Fruit fly (Drosophila melanogaster) whole organism, embryonic: Measurements from ENCODE around the gene Rpn9.

Source experiments
- ATbp ChIP-seq: fragments of 200-800 bp; sonication (Bioruptor generic); optimal IDR thresholded peaks from 2 replicates; lab custom pipeline; 2017; ENCODE audit warnings: missing biosample characterization, mild to moderate bottlenecking, missing genetic modification characterization, missing genetic modification reagents
- Ada2b ChIP-seq: fragments of 200-800 bp; sonication (Bioruptor generic); IDR thresholded peaks from 2 replicates; pipeline ENCODE4 v1.3.6; 2022; ENCODE audit warnings: missing biosample characterization, missing genetic modification characterization
- Atf6 ChIP-seq: fragments of 200-800 bp; sonication (Bioruptor generic); IDR thresholded peaks from 2 replicates; pipeline ENCODE4 v1.3.6; 2022; ENCODE audit warnings: missing biosample characterization, missing genetic modification characterization
- B-H1 ChIP-seq: fragments of 200-800 bp; sonication (Bioruptor generic); IDR thresholded peaks from 3 replicates; pipeline ENCODE4 v1.3.6; 2022; ENCODE audit warnings: missing biosample characterization, missing genetic modification characterization
- BEAF-32 ChIP-seq: fragments of 200-800 bp; sonication (Bioruptor generic); optimal IDR thresholded peaks from 3 replicates; lab custom pipeline; 2017; ENCODE audit warnings: missing biosample characterization, missing genetic modification characterization, mild to moderate bottlenecking, moderate library complexity, missing genetic modification reagents
- C15 ChIP-seq: fragments of 200-800 bp; sonication (Bioruptor generic); IDR thresholded peaks from 3 replicates; pipeline ENCODE4 v1.3.6; 2022; ENCODE audit warnings: missing biosample characterization, missing genetic modification characterization
- CG10147 ChIP-seq: fragments of 200-800 bp; sonication (Bioruptor generic); optimal IDR thresholded peaks from 2 replicates; lab custom pipeline; 2019; ENCODE audit warnings: missing biosample characterization, mild to moderate bottlenecking, missing genetic modification characterization, moderate library complexity
- CG10209 ChIP-seq: fragments of 200-800 bp; sonication (Bioruptor generic); optimal IDR thresholded peaks from 3 replicates; lab custom pipeline; 2017; ENCODE audit warnings: missing biosample characterization, mild to moderate bottlenecking, missing genetic modification characterization, missing genetic modification reagents
- CG12942 ChIP-seq: fragments of 200-800 bp; sonication (Bioruptor generic); optimal IDR thresholded peaks from 3 replicates; lab custom pipeline; 2016; ENCODE audit warnings: missing biosample characterization, missing genetic modification characterization
- CG13287 ChIP-seq: fragments of 200-800 bp; sonication (Bioruptor generic); IDR thresholded peaks from 2 replicates; pipeline ENCODE4 v1.3.6; 2022; ENCODE audit warnings: missing biosample characterization, missing genetic modification characterization; ENCODE audit not compliant: partially characterized antibody
- CG14441 ChIP-seq: fragments of 200-800 bp; sonication (Bioruptor generic); IDR thresholded peaks from 2 replicates; pipeline ENCODE4 v1.3.6; 2022; ENCODE audit warnings: missing biosample characterization, missing genetic modification characterization
- CG15269 ChIP-seq: fragments of 200-800 bp; sonication (Bioruptor generic); optimal IDR thresholded peaks from 2 replicates; lab custom pipeline; 2018; ENCODE audit warnings: missing biosample characterization, mild to moderate bottlenecking, missing genetic modification characterization, moderate library complexity
- CG1529 ChIP-seq: fragments of 200-800 bp; sonication (Bioruptor generic); optimal IDR thresholded peaks from 3 replicates; lab custom pipeline; 2018; ENCODE audit warnings: missing biosample characterization, missing genetic modification characterization
- CG1603 ChIP-seq: fragments of 200-800 bp; sonication (Bioruptor generic); optimal IDR thresholded peaks from 2 replicates; lab custom pipeline; 2019; ENCODE audit warnings: missing biosample characterization, mild to moderate bottlenecking, missing genetic modification characterization, moderate library complexity
- CG18619 ChIP-seq: fragments of 200-800 bp; sonication (Bioruptor generic); optimal IDR thresholded peaks from 3 replicates; lab custom pipeline; 2017; ENCODE audit warnings: missing biosample characterization, mild to moderate bottlenecking, missing genetic modification characterization
- CG4424 ChIP-seq: fragments of 200-800 bp; sonication (Bioruptor generic); optimal IDR thresholded peaks from 3 replicates; lab custom pipeline; 2016; ENCODE audit warnings: missing biosample characterization, missing genetic modification characterization
- CG7271 ChIP-seq: fragments of 200-800 bp; sonication (Bioruptor generic); optimal IDR thresholded peaks from 2 replicates; lab custom pipeline; 2018; ENCODE audit warnings: missing biosample characterization, mild to moderate bottlenecking, missing genetic modification characterization, moderate library complexity
- CG7556 ChIP-seq: fragments of 200-800 bp; sonication (Bioruptor generic); optimal IDR thresholded peaks from 2 replicates; lab custom pipeline; 2017; ENCODE audit warnings: missing biosample characterization, mild to moderate bottlenecking, missing genetic modification characterization
- CG7745 ChIP-seq: fragments of 200-800 bp; sonication (Bioruptor generic); optimal IDR thresholded peaks from 2 replicates; lab custom pipeline; 2018; ENCODE audit warnings: missing biosample characterization, mild to moderate bottlenecking, missing genetic modification characterization, moderate library complexity
- CG7963 ChIP-seq: fragments of 200-800 bp; sonication (Bioruptor generic); IDR thresholded peaks from 3 replicates; pipeline ENCODE4 v1.3.6; 2022; ENCODE audit warnings: missing biosample characterization, missing genetic modification characterization; ENCODE audit not compliant: partially characterized antibody
- D ChIP-seq, 2 experiments: fragments of 200-800 bp in 1 of 2; fragments of >200 bp in 1 of 2; sonication (Bioruptor generic) in 1 of 2; optimal IDR thresholded peaks; 2 replicates in 1 of 2; 3 replicates in 1 of 2; lab custom pipeline; 2017; ENCODE audit warnings: mild to moderate bottlenecking in 1 of 2, missing biosample characterization in 1 of 2, missing genetic modification characterization in 1 of 2, missing genetic modification reagents in 1 of 2
- Dek ChIP-seq: fragments of 200-800 bp; sonication (Bioruptor generic); optimal IDR thresholded peaks from 3 replicates; lab custom pipeline; 2019; ENCODE audit warnings: missing biosample characterization, mild to moderate bottlenecking, missing genetic modification characterization, moderate library complexity
- GATAe ChIP-seq: fragments of 200-800 bp; sonication (Bioruptor generic); conservative IDR thresholded peaks from 2 replicates; pipeline ENCODE4 v1.3.6; 2022; ENCODE audit warnings: missing biosample characterization, missing genetic modification characterization
- H15 ChIP-seq: fragments of 200-800 bp; sonication (Bioruptor generic); IDR thresholded peaks from 3 replicates; pipeline ENCODE4 v1.3.6; 2022; ENCODE audit warnings: missing biosample characterization, missing genetic modification characterization
- H2.0 ChIP-seq: fragments of 200-800 bp; sonication (Bioruptor generic); IDR thresholded peaks from 2 replicates; pipeline ENCODE4 v1.3.6; 2022; ENCODE audit warnings: missing biosample characterization, missing genetic modification characterization
- HHEX ChIP-seq: fragments of 200-800 bp; sonication (Bioruptor generic); optimal IDR thresholded peaks from 3 replicates; lab custom pipeline; 2017; ENCODE audit warnings: missing biosample characterization, mild to moderate bottlenecking, missing genetic modification characterization, missing genetic modification reagents
- MTF-1 ChIP-seq: fragments of 200-800 bp; sonication (Bioruptor generic); optimal IDR thresholded peaks from 2 replicates; lab custom pipeline; 2018; ENCODE audit warnings: missing biosample characterization, mild to moderate bottlenecking, missing genetic modification characterization, borderline replicate concordance
- Neu2 ChIP-seq: fragments of 200-800 bp; sonication (Bioruptor generic); optimal IDR thresholded peaks from 3 replicates; lab custom pipeline; 2016; ENCODE audit warnings: missing biosample characterization, missing genetic modification characterization, borderline replicate concordance
- Nf-YC ChIP-seq: fragments of 200-800 bp; optimal IDR thresholded peaks from 3 replicates; lab custom pipeline; 2019; ENCODE audit warnings: missing biosample characterization, mild to moderate bottlenecking, missing genetic modification characterization, moderate library complexity
- Poxn ChIP-seq: fragments of 200-800 bp; sonication (Bioruptor generic); IDR thresholded peaks from 2 replicates; pipeline ENCODE4 v1.3.6; 2022; ENCODE audit warnings: missing biosample characterization, missing genetic modification characterization
- Stat92E ChIP-seq, 3 experiments: fragments of >200 bp in 2 of 3; fragments of 200-800 bp in 1 of 3; sonication (Bioruptor generic) in 1 of 3; optimal IDR thresholded peaks; 2 replicates each; lab custom pipeline; 2017 to 2019; ENCODE audit warnings: missing biosample characterization in 3 of 3, missing genetic modification characterization in 3 of 3, mild to moderate bottlenecking in 1 of 3, moderate library complexity in 1 of 3
- ara ChIP-seq: fragments of 200-800 bp; sonication (Bioruptor generic); IDR thresholded peaks from 2 replicates; pipeline ENCODE4 v1.3.6; 2022; ENCODE audit warnings: missing biosample characterization, missing genetic modification characterization
- fd3F ChIP-seq: fragments of 200-800 bp; sonication (Bioruptor generic); optimal IDR thresholded peaks from 2 replicates; lab custom pipeline; 2018; ENCODE audit warnings: missing biosample characterization, mild to moderate bottlenecking, missing genetic modification characterization, moderate library complexity
- gsb ChIP-seq: fragments of 200-800 bp; sonication (Bioruptor generic); IDR thresholded peaks from 2 replicates; pipeline ENCODE4 v1.3.6; 2022; ENCODE audit warnings: missing biosample characterization, missing genetic modification characterization
- gt ChIP-seq: fragments of 200-800 bp; sonication (Bioruptor generic); IDR thresholded peaks from 2 replicates; pipeline ENCODE4 v1.3.6; 2022; ENCODE audit warnings: missing biosample characterization, missing genetic modification characterization
- kni ChIP-seq: fragments of 200-800 bp; sonication (Bioruptor generic); optimal IDR thresholded peaks from 3 replicates; lab custom pipeline; 2017; ENCODE audit warnings: mild to moderate bottlenecking, missing biosample characterization, missing genetic modification reagents, missing genetic modification characterization
- org-1 ChIP-seq: fragments of 200-800 bp; sonication (Bioruptor generic); optimal IDR thresholded peaks from 2 replicates; lab custom pipeline; 2017; ENCODE audit warnings: missing biosample characterization, missing genetic modification characterization
- pfk ChIP-seq: fragments of 200-800 bp; sonication (Bioruptor generic); optimal IDR thresholded peaks from 2 replicates; lab custom pipeline; 2018; ENCODE audit warnings: missing biosample characterization, mild to moderate bottlenecking, missing genetic modification characterization, moderate library complexity
- pho ChIP-seq: fragments of 200-800 bp; sonication (Bioruptor generic); optimal IDR thresholded peaks from 2 replicates; lab custom pipeline; 2016; ENCODE audit warnings: missing biosample characterization, missing genetic modification characterization
- phol ChIP-seq: fragments of 200-800 bp; sonication (Bioruptor generic); optimal IDR thresholded peaks from 3 replicates; lab custom pipeline; 2018; ENCODE audit warnings: missing biosample characterization, mild to moderate bottlenecking, missing genetic modification characterization, moderate library complexity
- psq ChIP-seq: fragments of 200-800 bp; sonication (Bioruptor generic); optimal IDR thresholded peaks from 2 replicates; lab custom pipeline; 2017; ENCODE audit warnings: missing biosample characterization, missing genetic modification characterization
- repo ChIP-seq: fragments of 200-800 bp; sonication (Bioruptor generic); optimal IDR thresholded peaks from 2 replicates; lab custom pipeline; 2016; ENCODE audit warnings: missing biosample characterization, missing genetic modification characterization
- schlank ChIP-seq: fragments of 200-800 bp; sonication (Bioruptor generic); optimal IDR thresholded peaks from 2 replicates; lab custom pipeline; 2018; ENCODE audit warnings: missing biosample characterization, mild to moderate bottlenecking, missing genetic modification characterization
- so ChIP-seq: fragments of 200-800 bp; sonication (Bioruptor generic); IDR thresholded peaks from 3 replicates; pipeline ENCODE4 v1.3.6; 2022; ENCODE audit warnings: missing biosample characterization, missing genetic modification characterization
- sqz ChIP-seq: fragments of 200-800 bp; sonication (Bioruptor generic); optimal IDR thresholded peaks from 3 replicates; lab custom pipeline; 2018; ENCODE audit warnings: missing biosample characterization, mild to moderate bottlenecking, missing genetic modification characterization
- trem ChIP-seq: fragments of 200-800 bp; optimal IDR thresholded peaks from 3 replicates; lab custom pipeline; 2019; ENCODE audit warnings: missing biosample characterization, mild to moderate bottlenecking, missing genetic modification characterization, moderate library complexity
- tup ChIP-seq: fragments of 200-800 bp; sonication (Bioruptor generic); optimal IDR thresholded peaks from 2 replicates; lab custom pipeline; 2016; ENCODE audit warnings: missing biosample characterization, mild to moderate bottlenecking, missing genetic modification characterization, moderate library complexity
- vnd ChIP-seq: fragments of 200-800 bp; sonication (Bioruptor generic); IDR thresholded peaks from 3 replicates; pipeline ENCODE4 v1.3.6; 2022; ENCODE audit warnings: missing biosample characterization, missing genetic modification characterization; ENCODE audit not compliant: partially characterized antibody
- yki ChIP-seq: fragments of >200 bp; optimal IDR thresholded peaks from 3 replicates; lab custom pipeline; 2018

Rpn9 gene

DNA sequence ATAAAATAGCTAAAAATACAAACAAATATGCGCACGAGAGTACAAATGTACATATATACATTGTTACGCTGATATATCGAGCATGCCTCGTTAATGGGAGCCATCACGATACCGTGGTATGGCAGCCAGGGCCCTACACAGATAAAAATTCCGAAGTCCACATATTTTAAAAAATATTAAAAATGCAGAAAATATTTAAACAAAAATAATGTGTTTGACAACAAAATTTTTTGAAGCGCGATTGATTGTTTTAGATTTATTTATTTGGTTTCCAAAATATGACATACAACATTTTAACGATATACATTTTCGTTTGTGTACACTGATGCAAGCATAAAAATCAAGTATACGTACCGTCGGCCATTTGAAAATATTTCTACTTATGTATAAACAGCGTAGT is 6.5 kb downstream of the Rpn9 start (continued):
- peak; percentile 85 for TF ChIP-seq Ada2b (GFP tag; lab: Robert Waterston, UW)
- peak; percentile 67 for TF ChIP-seq B-H1 (GFP tag; lab: Robert Waterston, UW)
- TF ChIP-seq CG7745: no peak
- TF ChIP-seq CG14441: peak; percentile 79
- TF ChIP-seq CG7963: no peak
- no peak for TF ChIP-seq vnd (GFP tag; lab: Robert Waterston, UW)
- TF ChIP-seq pfk (GFP tag; lab: Kevin White, UChicago): no peak
- peak; percentile 67 for TF ChIP-seq HHEX (GFP tag; lab: Kevin White, UChicago)
- TF ChIP-seq Dek (tag; lab: Kevin White, UChicago): peak; percentile 71
- no peak; the same call in 1 of the 2 replicates for TF ChIP-seq Poxn (GFP tag; lab: Robert Waterston, UW)
- no peak for TF ChIP-seq gt
- TF ChIP-seq Atf6 (GFP tag; lab: Robert Waterston, UW): peak; percentile 91
- TF ChIP-seq CG1529 (GFP tag; lab: Kevin White, UChicago): no peak
- no peak for TF ChIP-seq CG7271 (tag; lab: Kevin White, UChicago)
- peak; percentile 40 for TF ChIP-seq tup (GFP tag; lab: Kevin White, UChicago)
- TF ChIP-seq CG10209 (GFP tag; lab: Kevin White, UChicago): peak; percentile 75
- TF ChIP-seq psq (GFP tag; lab: Kevin White, UChicago): peak; percentile 9
- no peak for TF ChIP-seq Neu2 (GFP tag; lab: Kevin White, UChicago)
- peak; percentile 46 for TF ChIP-seq ATbp (GFP tag; lab: Kevin White, UChicago)
- peak; percentile 13 for TF ChIP-seq repo (GFP tag; lab: Kevin White, UChicago)
- TF ChIP-seq CG1603: peak; percentile 51
- peak; percentile 44 for TF ChIP-seq CG12942 (GFP tag; lab: Kevin White, UChicago)
- no peak for TF ChIP-seq Stat92E (GFP tag; optimal IDR thresholded peaks at IDR 0.05; lab: Kevin White, UChicago)
- TF ChIP-seq MTF-1 (GFP tag; lab: Kevin White, UChicago): no peak
- no peak for TF ChIP-seq yki (lab: Kevin White, UChicago)
- peak; percentile 1 for TF ChIP-seq trem
- TF ChIP-seq phol (tag; lab: Kevin White, UChicago): peak; percentile 69
- TF ChIP-seq, all 482 proteins: peak for 331

DNA sequence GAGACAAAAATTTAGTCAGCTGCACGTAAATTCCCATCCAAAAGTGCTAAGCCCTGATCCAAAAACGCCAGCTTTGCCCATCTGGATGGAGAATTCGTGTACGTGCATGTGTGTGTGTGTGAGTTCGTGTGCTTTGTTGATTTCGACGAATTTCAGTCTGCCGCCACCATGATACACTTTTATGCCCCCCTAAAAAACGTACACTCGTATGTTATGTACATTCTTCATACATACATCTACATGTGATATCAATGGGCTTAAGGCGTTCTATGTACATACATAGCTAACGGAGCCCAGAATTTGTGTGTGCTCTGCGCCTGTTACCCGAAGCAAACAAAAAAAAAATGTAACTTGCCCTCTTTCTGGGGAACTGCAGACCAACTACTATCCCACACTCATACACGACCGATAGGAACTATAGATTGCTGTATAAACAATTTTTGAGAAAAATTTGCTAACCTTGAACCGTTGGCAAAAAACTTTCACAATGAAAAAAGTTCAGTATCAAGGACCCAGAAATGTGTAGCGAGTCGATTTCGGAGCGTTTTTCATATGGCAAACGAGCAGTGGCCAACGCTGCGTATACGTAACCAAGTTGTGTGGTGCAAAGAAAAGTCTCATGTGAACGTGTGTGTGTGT is 7.4 kb downstream of the Rpn9 start:
- TF ChIP-seq sqz (GFP tag; lab: Kevin White, UChicago) (peak; percentile 78), H2.0 (GFP tag; lab: Robert Waterston, UW) (no peak), CG13287 (GFP tag; lab: Robert Waterston, UW) (0 out of 2 replicates have a peak, but pooled peaks have one; percentile 7), H15 (GFP tag; lab: Robert Waterston, UW) (no peak), so (GFP tag; lab: Robert Waterston, UW) (0 out of 3 replicates have a peak, but pooled peaks have one; percentile 9), CG7556 (GFP tag; lab: Kevin White, UChicago) (no peak), B-H1 (GFP tag; lab: Robert Waterston, UW) (no peak), C15 (no peak), GATAe (no peak), gsb (GFP tag; lab: Robert Waterston, UW) (no peak), org-1 (GFP tag; lab: Kevin White, UChicago) (peak; percentile 14), pho (GFP tag; lab: Kevin White, UChicago) (peak; percentile 2), D (optimal IDR thresholded peaks at IDR 0.05; lab: Kevin White, UChicago) (no peak), D (GFP tag; optimal IDR thresholded peaks at IDR 0.05; lab: Kevin White, UChicago) (no peak), CG10147 (GFP tag; lab: Kevin White, UChicago) (no peak), kni (GFP tag; lab: Kevin White, UChicago) (peak; percentile 49), CG15269 (tag; lab: Kevin White, UChicago) (peak; percentile 9), BEAF-32 (GFP tag; lab: Kevin White, UChicago) (no peak), CG18619 (GFP tag; lab: Kevin White, UChicago) (peak; percentile 34), CG4424 (no peak), schlank (no peak), fd3F (GFP tag; lab: Kevin White, UChicago) (no peak), Nf-YC (tag; lab: Kevin White, UChicago) (peak; percentile 14), ara (GFP tag; lab: Robert Waterston, UW) (no peak)
